Fruit fly (Drosophila melanogaster) whole organism, pupa: ENCODE data around the gene CG16965.

Experiments
- CG17806 ChIP-seq: fragments of 200-800 bp; sonication (Bioruptor generic); optimal IDR thresholded peaks from 2 replicates; lab custom pipeline; 2018; ENCODE audit warnings: missing biosample characterization, mild to moderate bottlenecking, missing genetic modification characterization, moderate library complexity
- CG34367 ChIP-seq: fragments of 200-800 bp; sonication (Bioruptor generic); optimal IDR thresholded peaks from 2 replicates; lab custom pipeline; 2018; ENCODE audit warnings: missing biosample characterization, mild to moderate bottlenecking, missing genetic modification characterization

dm6 chr2L:11942265-11942664 is 39.1 kb upstream of the CG16965 start:
- TF ChIP-seq CG17806 (tag; lab: Kevin White, UChicago), result no peak
- no peak for TF ChIP-seq CG34367 (tag; lab: Kevin White, UChicago)
